Fruit fly (Drosophila melanogaster): ENCODE results near the gene Idua.

DNA sequence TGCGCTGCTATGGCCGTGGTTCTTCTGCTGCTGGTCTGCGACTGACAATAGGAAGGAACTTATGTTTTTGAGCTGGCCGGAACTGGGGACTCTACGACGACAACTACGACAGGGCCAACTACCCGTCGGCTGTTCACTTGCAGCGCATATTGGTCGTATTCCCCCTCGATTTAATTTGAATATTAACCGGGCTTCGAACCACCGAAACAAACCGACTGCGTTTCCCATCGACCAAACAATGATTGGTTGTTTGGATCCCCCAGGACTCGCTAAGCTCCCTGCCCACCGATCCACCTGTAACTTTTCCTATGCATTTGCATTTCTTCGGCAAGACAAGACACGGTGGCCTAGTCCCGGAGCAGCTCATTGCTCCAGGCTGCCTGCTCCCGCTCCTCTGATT is 8.8 kb upstream of the Idua start, which contains the start of gene Dnaaf4:
- TF ChIP-seq CG32264 (GFP tag; optimal IDR thresholded peaks at IDR 0.05) (no peak), sv (GFP tag; optimal IDR thresholded peaks at IDR 0.05) (no peak), h (GFP tag; optimal IDR thresholded peaks at IDR 0.05) (no peak), psq (GFP tag; optimal IDR thresholded peaks at IDR 0.05) (no peak), OdsH (GFP tag; optimal IDR thresholded peaks at IDR 0.05) (no peak), usp (GFP tag; optimal IDR thresholded peaks at IDR 0.05) (no peak), Sp1 (GFP tag; optimal IDR thresholded peaks at IDR 0.05) (no peak), br (GFP tag; optimal IDR thresholded peaks at IDR 0.05) (no peak), ey (GFP tag; optimal IDR thresholded peaks at IDR 0.05) (no peak), Dfd (GFP tag; optimal IDR thresholded peaks at IDR 0.05) (no peak), lola (GFP tag; optimal IDR thresholded peaks at IDR 0.05) (no peak), tai (GFP tag; optimal IDR thresholded peaks at IDR 0.05) (no peak), Abd-B (GFP tag; optimal IDR thresholded peaks at IDR 0.05) (no peak), Rel (GFP tag; optimal IDR thresholded peaks at IDR 0.05) (no peak), Rel (tag; optimal IDR thresholded peaks at IDR 0.05) (no peak)
